Fruit fly (Drosophila melanogaster) whole organism, adult: Measurements from ENCODE around the gene Trf5.

Experiments
- CG11617 ChIP-seq: fragments of 200-800 bp; sonication (Bioruptor generic); optimal IDR thresholded peaks from 2 replicates; lab custom pipeline; 2017; ENCODE audit warnings: mild to moderate bottlenecking, missing biosample characterization, missing genetic modification reagents, missing genetic modification characterization
- CG14711 ChIP-seq: fragments of 200-800 bp; sonication (Bioruptor generic); optimal IDR thresholded peaks from 2 replicates; lab custom pipeline; 2018; ENCODE audit warnings: missing biosample characterization, mild to moderate bottlenecking, missing genetic modification characterization, moderate library complexity
- CG1620 ChIP-seq: fragments of 200-800 bp; sonication (Bioruptor generic); optimal IDR thresholded peaks from 2 replicates; lab custom pipeline; 2016; ENCODE audit warnings: missing biosample characterization, missing genetic modification characterization
- CG7101 ChIP-seq: fragments of 200-800 bp; sonication (Bioruptor generic); optimal IDR thresholded peaks from 2 replicates; lab custom pipeline; 2018; ENCODE audit warnings: missing biosample characterization, mild to moderate bottlenecking, missing genetic modification characterization, moderate library complexity
- Hr96 ChIP-seq: fragments of 200-800 bp; sonication (Bioruptor generic); optimal IDR thresholded peaks from 2 replicates; lab custom pipeline; 2016; ENCODE audit warnings: missing biosample characterization, missing genetic modification characterization
- bab1 ChIP-seq: fragments of 200-800 bp; sonication (Bioruptor generic); optimal IDR thresholded peaks from 3 replicates; lab custom pipeline; 2019; ENCODE audit warnings: missing biosample characterization, mild to moderate bottlenecking, missing genetic modification characterization, moderate library complexity
- pad ChIP-seq: fragments of 200-800 bp; sonication (Bioruptor generic); optimal IDR thresholded peaks from 3 replicates; lab custom pipeline; 2017; ENCODE audit warnings: missing biosample characterization, missing genetic modification characterization, mild to moderate bottlenecking, moderate library complexity, missing genetic modification reagents
- tj ChIP-seq: fragments of 200-800 bp; sonication (Bioruptor generic); optimal IDR thresholded peaks from 3 replicates; lab custom pipeline; 2017; ENCODE audit warnings: missing biosample characterization, mild to moderate bottlenecking, missing genetic modification characterization, moderate library complexity
- toe ChIP-seq: fragments of 200-800 bp; sonication (Bioruptor generic); optimal IDR thresholded peaks from 2 replicates; lab custom pipeline; 2016; ENCODE audit warnings: missing biosample characterization, missing genetic modification characterization

The Trf5 gene

DNA sequence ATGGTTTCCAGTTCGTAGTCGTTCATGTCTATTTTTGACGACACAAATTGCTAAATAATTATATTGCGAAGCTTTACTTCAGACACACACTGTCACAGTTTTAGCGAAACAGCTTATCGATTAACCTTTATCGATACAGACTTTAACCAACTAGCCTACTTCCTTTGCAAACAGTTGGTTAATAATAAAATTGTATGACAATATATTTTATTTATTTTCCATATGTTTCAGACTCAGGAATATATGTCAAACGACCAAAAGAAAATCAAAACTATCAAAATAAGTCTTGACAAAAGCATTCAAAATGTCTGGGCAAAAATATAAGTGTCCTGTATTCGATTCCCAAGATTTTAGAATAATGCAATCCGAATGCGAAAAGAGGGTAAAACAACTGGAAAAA is 48.6 kb downstream of the Trf5 start, which contains the start of the genes CG9962 and CG43851:
CG9962 (minus strand) TSS at position 101 of the 400 bp plus-strand sequence.
CG43851 (plus strand) TSS at position 267 of the 400 bp plus-strand sequence.
- TF ChIP-seq CG1620 (GFP tag; lab: Kevin White, UChicago) = no peak
- TF ChIP-seq bab1 = no peak
- no peak for TF ChIP-seq toe (GFP tag; lab: Kevin White, UChicago)
- no peak for TF ChIP-seq tj (GFP tag; lab: Kevin White, UChicago)
- TF ChIP-seq Hr96 = no peak
- no peak for TF ChIP-seq pad
- no peak for TF ChIP-seq CG11617 (GFP tag; lab: Kevin White, UChicago)
- TF ChIP-seq CG7101 (tag; lab: Kevin White, UChicago) = no peak
- no peak for TF ChIP-seq CG14711 (tag; lab: Kevin White, UChicago)
